Fruit fly (Drosophila melanogaster) whole organism, pupa: Measurements from ENCODE around the gene CG11380.

Source experiments
- CG10348 ChIP-seq: fragments of 200-800 bp; sonication (Bioruptor generic); IDR thresholded peaks from 2 replicates; pipeline ENCODE4 v1.3.6; 2022; ENCODE audit warnings: missing biosample characterization, missing genetic modification characterization
- CG12605 ChIP-seq: fragments of 200-800 bp; sonication (Bioruptor generic); IDR thresholded peaks from 2 replicates; pipeline ENCODE4 v1.3.6; 2022; ENCODE audit warnings: missing biosample characterization, missing genetic modification characterization
- CG13204 ChIP-seq: fragments of 200-800 bp; sonication (Bioruptor generic); optimal IDR thresholded peaks from 2 replicates; lab custom pipeline; 2018; ENCODE audit warnings: missing biosample characterization, mild to moderate bottlenecking, missing genetic modification characterization, moderate library complexity
- CG14655 ChIP-seq: fragments of 200-800 bp; sonication (Bioruptor generic); optimal IDR thresholded peaks from 3 replicates; lab custom pipeline; 2017; ENCODE audit warnings: mild to moderate bottlenecking, missing biosample characterization, missing genetic modification reagents, missing genetic modification characterization
- CG15710 ChIP-seq: fragments of 200-800 bp; sonication (Bioruptor generic); optimal IDR thresholded peaks from 2 replicates; lab custom pipeline; 2018; ENCODE audit warnings: missing biosample characterization, mild to moderate bottlenecking, missing genetic modification characterization, moderate library complexity
- CG17806 ChIP-seq: fragments of 200-800 bp; sonication (Bioruptor generic); optimal IDR thresholded peaks from 2 replicates; lab custom pipeline; 2018; ENCODE audit warnings: missing biosample characterization, mild to moderate bottlenecking, missing genetic modification characterization, moderate library complexity
- CG32121 ChIP-seq: fragments of 200-800 bp; sonication (Bioruptor generic); IDR thresholded peaks from 2 replicates; pipeline ENCODE4 v1.3.6; 2022; ENCODE audit warnings: missing biosample characterization, missing genetic modification characterization
- CG34367 ChIP-seq: fragments of 200-800 bp; sonication (Bioruptor generic); optimal IDR thresholded peaks from 2 replicates; lab custom pipeline; 2018; ENCODE audit warnings: missing biosample characterization, mild to moderate bottlenecking, missing genetic modification characterization
- CG4496 ChIP-seq: fragments of 200-800 bp; sonication (Bioruptor generic); IDR thresholded peaks from 3 replicates; pipeline ENCODE4 v1.3.6; 2022; ENCODE audit warnings: missing biosample characterization, missing genetic modification characterization
- CG8159 ChIP-seq: fragments of 200-800 bp; sonication (Bioruptor generic); optimal IDR thresholded peaks from 3 replicates; lab custom pipeline; 2018; ENCODE audit warnings: missing biosample characterization, mild to moderate bottlenecking, missing genetic modification characterization, moderate library complexity
- CG8301 ChIP-seq: fragments of 200-800 bp; sonication (Bioruptor generic); optimal IDR thresholded peaks from 2 replicates; lab custom pipeline; 2018; ENCODE audit warnings: missing biosample characterization, mild to moderate bottlenecking, missing genetic modification characterization
- CG9948 ChIP-seq: fragments of 200-800 bp; sonication (Bioruptor generic); optimal IDR thresholded peaks from 2 replicates; lab custom pipeline; 2018; ENCODE audit warnings: missing biosample characterization, mild to moderate bottlenecking, missing genetic modification characterization, moderate library complexity
- D1 ChIP-seq: fragments of 200-800 bp; sonication (Bioruptor generic); optimal IDR thresholded peaks from 2 replicates; lab custom pipeline; 2018; ENCODE audit warnings: missing biosample characterization, mild to moderate bottlenecking, missing genetic modification characterization, moderate library complexity
- EcR ChIP-seq: fragments of 200-800 bp; sonication (Bioruptor generic); optimal IDR thresholded peaks from 3 replicates; lab custom pipeline; 2019; ENCODE audit warnings: missing biosample characterization, missing genetic modification characterization, mild to moderate bottlenecking, moderate library complexity, missing genetic modification reagents
- Ets98B ChIP-seq: fragments of 200-800 bp; sonication (Bioruptor generic); IDR thresholded peaks from 2 replicates; pipeline ENCODE4 v1.3.6; 2022; ENCODE audit warnings: missing biosample characterization, missing genetic modification characterization
- Pif1A ChIP-seq: fragments of 200-800 bp; sonication (Bioruptor generic); optimal IDR thresholded peaks from 3 replicates; lab custom pipeline; 2016; ENCODE audit warnings: missing biosample characterization, missing genetic modification characterization
- Pif1B ChIP-seq: fragments of 200-800 bp; sonication (Bioruptor generic); optimal IDR thresholded peaks from 3 replicates; lab custom pipeline; 2016; ENCODE audit warnings: missing biosample characterization, missing genetic modification characterization
- Snoo ChIP-seq: fragments of 200-800 bp; sonication (Bioruptor generic); optimal IDR thresholded peaks from 3 replicates; lab custom pipeline; 2017; ENCODE audit warnings: missing biosample characterization, mild to moderate bottlenecking, missing genetic modification characterization, inconsistent platforms
- fd96Ca ChIP-seq: fragments of 200-800 bp; sonication (Bioruptor generic); IDR thresholded peaks from 3 replicates; pipeline ENCODE4 v1.3.6; 2022; ENCODE audit warnings: missing biosample characterization, missing genetic modification characterization
- gl ChIP-seq: fragments of 200-800 bp; sonication (Bioruptor generic); optimal IDR thresholded peaks from 2 replicates; lab custom pipeline; 2018; ENCODE audit warnings: missing biosample characterization, mild to moderate bottlenecking, missing genetic modification characterization
- rn ChIP-seq: fragments of 200-800 bp; sonication (Bioruptor generic); IDR thresholded peaks from 2 replicates; pipeline ENCODE4 v1.3.6; 2022; ENCODE audit warnings: missing biosample characterization, missing genetic modification characterization

The CG11380 gene

DNA sequence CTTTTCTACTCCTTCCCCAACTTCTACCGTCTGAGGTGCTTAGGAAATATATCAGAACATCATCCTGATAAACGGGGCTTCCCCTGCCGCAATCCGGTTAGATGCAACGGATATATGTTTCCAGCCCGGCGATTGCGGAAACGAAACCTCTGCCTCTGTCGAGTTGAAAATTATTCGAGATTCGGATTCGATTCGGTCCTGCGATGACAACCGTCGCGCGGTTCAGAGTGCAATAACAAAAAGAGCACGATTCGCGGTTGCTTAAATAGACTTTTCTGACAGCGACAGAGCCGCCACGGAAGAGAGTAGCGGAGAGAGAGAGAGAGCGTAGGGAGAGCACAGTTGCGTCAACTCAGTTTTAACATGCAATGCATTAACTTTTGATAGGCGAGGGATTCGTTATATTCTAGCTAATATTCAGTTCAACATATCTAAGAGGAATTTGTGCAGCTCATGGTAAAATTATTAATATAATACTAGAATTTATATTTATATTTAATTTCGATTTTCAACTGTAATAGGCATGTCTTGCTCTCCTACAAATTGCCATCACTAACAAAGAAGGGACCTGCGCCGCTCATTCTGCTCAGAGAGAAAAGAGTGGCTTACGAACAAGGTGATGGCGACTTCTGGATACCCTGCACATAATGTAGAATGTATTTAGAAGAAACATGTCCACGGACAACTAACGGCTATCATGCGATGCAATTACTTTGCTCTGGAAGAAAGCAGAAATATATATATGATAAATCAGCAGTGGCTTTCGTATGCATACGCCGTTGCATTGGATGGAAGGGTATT is 43.9 kb downstream of the CG11380 start:
- TF ChIP-seq CG10348 (GFP tag; lab: Robert Waterston, UW) (0 out of 2 replicates have a peak, but pooled peaks have one; percentile 14), CG15710 (peak; percentile 83), rn (GFP tag; lab: Robert Waterston, UW) (peak; percentile 67), CG9948 (peak; percentile 82), fd96Ca (GFP tag; lab: Robert Waterston, UW) (peak; percentile 91), EcR (GFP tag; lab: Kevin White, UChicago) (peak; percentile 30), Snoo (tag; lab: Kevin White, UChicago) (peak; percentile 80), CG8301 (tag; lab: Kevin White, UChicago) (peak; percentile 81), CG12605 (peak; percentile 45), D1 (tag; lab: Kevin White, UChicago) (no peak), Pif1A (peak; percentile 90), CG8159 (tag; lab: Kevin White, UChicago) (peak; percentile 86), Ets98B (GFP tag; lab: Robert Waterston, UW) (peak; percentile 79; the same call in 1 of the 2 replicates), gl (tag; lab: Kevin White, UChicago) (peak; percentile 69), CG34367 (tag; lab: Kevin White, UChicago) (peak; percentile 85), CG17806 (tag; lab: Kevin White, UChicago) (peak; percentile 86), CG13204 (GFP tag; lab: Kevin White, UChicago) (peak; percentile 59), CG32121 (GFP tag; lab: Robert Waterston, UW) (peak; percentile 83), CG4496 (GFP tag; lab: Robert Waterston, UW) (peak; percentile 92), CG14655 (GFP tag; lab: Kevin White, UChicago) (peak; percentile 84), Pif1B (GFP tag; lab: Kevin White, UChicago) (peak; percentile 85)

DNA sequence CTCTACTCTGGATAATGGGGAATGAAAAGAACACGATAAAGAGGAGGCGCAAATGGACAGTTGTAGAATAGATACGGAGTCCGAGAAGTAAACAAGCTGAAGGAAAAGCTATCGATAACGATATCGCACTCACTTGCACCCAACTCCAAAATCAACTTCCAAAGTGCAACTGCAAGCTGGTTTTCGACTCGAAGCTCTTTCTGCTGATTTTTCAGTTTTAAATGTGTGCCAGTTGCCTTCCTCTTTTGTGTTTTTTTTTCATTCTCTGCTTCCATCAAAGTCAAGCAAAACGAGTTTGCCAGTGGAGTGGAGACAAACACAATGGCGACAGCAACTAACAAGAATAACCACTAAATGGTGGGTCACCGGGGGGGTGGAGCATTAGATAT is 44.5 kb downstream of the CG11380 start:
- TF ChIP-seq CG15710 (no peak), Ets98B (GFP tag; lab: Robert Waterston, UW) (no peak; the same call in 1 of the 2 replicates), Pif1B (GFP tag; lab: Kevin White, UChicago) (no peak)
- TF ChIP-seq, all 21 proteins: peak for 0

DNA sequence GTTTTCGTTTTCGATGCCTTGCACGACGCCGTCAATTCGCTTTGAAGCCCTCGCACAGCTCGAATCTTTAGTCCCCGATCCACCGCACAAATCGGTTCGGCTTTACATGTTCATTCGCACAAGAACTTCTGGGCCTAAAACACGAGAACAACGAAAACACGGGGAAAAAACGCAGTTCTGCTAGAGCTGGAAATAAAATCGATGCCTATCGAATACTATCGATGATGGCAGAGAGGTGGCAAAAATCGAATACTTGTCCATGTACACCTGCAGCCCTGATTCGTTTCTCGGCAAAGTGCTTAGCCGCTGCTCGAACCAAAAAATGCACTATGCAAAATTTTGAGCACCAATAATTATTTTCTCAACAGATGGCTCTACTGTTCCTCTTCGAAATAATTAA is 45.4 kb downstream of the CG11380 start, which contains the start of gene CG3638:
Gene CG3638, minus strand, starts transcription at position 210 of the 400 bp plus-strand sequence.
- TF ChIP-seq CG4496 (GFP tag; lab: Robert Waterston, UW) (peak; percentile 25; the same call in 2 of the 3 replicates), CG34367 (tag; lab: Kevin White, UChicago) (no peak), Pif1A (no peak), gl (tag; lab: Kevin White, UChicago) (no peak), fd96Ca (GFP tag; lab: Robert Waterston, UW) (no peak), Pif1B (GFP tag; lab: Kevin White, UChicago) (no peak), Snoo (tag; lab: Kevin White, UChicago) (no peak)

DNA sequence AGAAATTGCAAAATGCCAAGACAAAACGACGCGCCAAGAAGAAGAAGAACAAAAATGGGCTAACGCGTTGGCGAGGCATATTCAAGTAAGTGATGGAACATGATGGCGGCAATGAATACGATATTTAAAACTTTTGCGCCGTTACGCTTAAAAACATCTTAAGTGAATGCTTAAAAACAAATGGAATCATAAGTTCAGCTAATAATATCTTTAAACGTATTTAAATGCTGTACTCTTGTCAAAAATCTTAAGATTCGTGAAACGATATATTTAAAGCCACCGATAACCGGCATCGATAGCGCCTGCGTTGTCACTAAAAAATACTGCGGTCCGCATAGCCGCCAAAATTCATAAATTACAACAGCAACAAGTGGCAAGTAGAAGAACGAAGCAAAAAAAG is 48.7 kb downstream of the CG11380 start, which contains the start of gene CG11403:
Gene CG11403, minus strand, starts transcription at position 53 of the 400 bp plus-strand sequence.
- TF ChIP-seq CG32121 (GFP tag; lab: Robert Waterston, UW) = no peak
- TF ChIP-seq CG9948 = no peak

DNA sequence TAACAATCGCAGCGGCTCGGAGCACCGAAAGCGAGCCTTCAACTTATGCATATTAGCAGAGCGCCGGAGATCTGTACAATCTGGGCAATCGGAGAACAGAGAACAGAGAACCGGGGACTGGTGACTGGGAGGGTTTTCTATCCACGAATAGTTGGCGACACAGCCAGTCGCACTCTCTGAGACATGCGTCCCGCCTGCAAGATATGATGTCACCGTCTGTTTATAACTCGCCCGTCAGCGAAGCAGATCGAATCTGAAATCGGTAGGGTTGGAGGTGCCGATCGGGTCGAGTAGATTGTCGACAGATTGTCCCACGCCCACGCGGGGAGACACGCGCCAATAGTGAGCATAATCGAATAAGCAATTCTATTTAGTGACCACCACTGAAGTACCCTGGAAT is 50.9 kb downstream of the CG11380 start:
- no peak for TF ChIP-seq CG8159 (tag; lab: Kevin White, UChicago)
- TF ChIP-seq EcR (GFP tag; lab: Kevin White, UChicago) = no peak
- TF ChIP-seq CG13204 (GFP tag; lab: Kevin White, UChicago) = no peak
- no peak for TF ChIP-seq Ets98B (GFP tag; lab: Robert Waterston, UW)
- TF ChIP-seq rn (GFP tag; lab: Robert Waterston, UW) = no peak
- TF ChIP-seq Snoo (tag; lab: Kevin White, UChicago) = no peak
- TF ChIP-seq CG34367 (tag; lab: Kevin White, UChicago) = no peak
- no peak for TF ChIP-seq CG17806 (tag; lab: Kevin White, UChicago)
- TF ChIP-seq D1 (tag; lab: Kevin White, UChicago) = no peak
- TF ChIP-seq CG10348 (GFP tag; lab: Robert Waterston, UW) = no peak
- no peak for TF ChIP-seq CG32121 (GFP tag; lab: Robert Waterston, UW)
- TF ChIP-seq fd96Ca (GFP tag; lab: Robert Waterston, UW) = no peak
- no peak for TF ChIP-seq CG9948
